Fruit fly (Drosophila melanogaster) whole organism: ENCODE data around the gene eRF3.

Experiments used
- CG8478 ChIP-seq: fragments of >200 bp; optimal IDR thresholded peaks from 2 replicates; lab custom pipeline; 2018; ENCODE audit warnings: inconsistent platforms
- Dll ChIP-seq: fragments of >200 bp; optimal IDR thresholded peaks from 2 replicates; lab custom pipeline; 2017
- EcR ChIP-seq, 2 experiments: fragments of >200 bp; optimal IDR thresholded peaks; 2 replicates each; lab custom pipeline; 2017; ENCODE audit warnings: missing biosample characterization in 2 of 2, missing genetic modification characterization in 2 of 2, missing genetic modification reagents in 2 of 2
- pan ChIP-seq: fragments of >200 bp; optimal IDR thresholded peaks from 2 replicates; lab custom pipeline; 2017
- psq ChIP-seq: fragments of >200 bp; optimal IDR thresholded peaks from 2 replicates; lab custom pipeline; 2017
- usp ChIP-seq: fragments of >200 bp; optimal IDR thresholded peaks from 2 replicates; lab custom pipeline; 2017; ENCODE audit warnings: missing biosample characterization, missing genetic modification characterization, mixed read lengths

- TF ChIP-seq usp (GFP tag; lab: Kevin White, UChicago) (no peak), pan (lab: Kevin White, UChicago) (no peak), CG8478 (lab: Kevin White, UChicago) (no peak), Dll (no peak), psq (lab: Kevin White, UChicago) (no peak), EcR (GFP tag; optimal IDR thresholded peaks at IDR 0.05; lab: Kevin White, UChicago) (no peak)
Measured at dm6 chr2L:12487311-12487710, 53.1 kb downstream of the eRF3 start.
